Fruit fly (Drosophila melanogaster) whole organism, adult: ENCODE data around the gene Diap1.

Experiments used
- CG7045 ChIP-seq: fragments of 200-800 bp; sonication (Bioruptor generic); optimal IDR thresholded peaks from 2 replicates; lab custom pipeline; 2017; ENCODE audit warnings: missing biosample characterization, mild to moderate bottlenecking, missing genetic modification characterization
- bab1 ChIP-seq: fragments of 200-800 bp; sonication (Bioruptor generic); optimal IDR thresholded peaks from 3 replicates; lab custom pipeline; 2019; ENCODE audit warnings: missing biosample characterization, mild to moderate bottlenecking, missing genetic modification characterization, moderate library complexity
- kay ChIP-seq: fragments of 200-800 bp; sonication (Bioruptor generic); peaks from one replicate; lab custom pipeline; 2016; ENCODE audit warnings: missing biosample characterization, missing genetic modification characterization, borderline replicate concordance

DNA sequence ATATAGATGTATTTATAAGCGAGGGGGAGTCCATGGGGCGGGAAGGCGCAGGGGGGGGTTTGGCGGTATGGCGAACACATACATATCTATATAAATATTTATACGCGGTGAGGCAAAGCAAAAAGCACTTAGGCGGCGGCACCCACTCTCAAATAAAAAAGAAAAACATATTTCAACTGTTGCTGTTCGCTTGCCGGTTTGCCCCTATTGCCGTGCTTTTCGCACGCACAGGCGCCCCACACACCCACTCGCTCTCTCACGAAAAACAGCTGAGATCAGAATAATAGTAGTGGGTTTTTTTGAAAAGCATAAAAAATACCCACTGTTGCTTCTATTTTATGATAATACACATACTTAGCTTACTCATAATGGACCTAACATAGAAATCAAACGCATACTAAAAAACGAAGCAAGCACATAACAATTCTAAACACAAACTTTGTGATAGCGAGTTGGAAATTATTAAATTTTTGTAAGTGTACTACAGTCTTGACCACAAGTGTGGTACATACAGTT is 49.6 kb downstream of the Diap1 start:
- TF ChIP-seq bab1 (GFP tag; lab: Kevin White, UChicago) (peak; percentile 45), CG7045 (GFP tag; lab: Kevin White, UChicago) (peak; percentile 86), kay (GFP tag; lab: Kevin White, UChicago) (no peak)
